Fruit fly (Drosophila melanogaster) whole organism, embryonic: ENCODE measurements around the gene yps.

Experiments used
- Abd-B ChIP-seq: fragments of 200-800 bp; sonication (Bioruptor generic); optimal IDR thresholded peaks from 2 replicates; lab custom pipeline; 2018; ENCODE audit warnings: missing biosample characterization, mild to moderate bottlenecking, missing genetic modification characterization, moderate library complexity
- CG10462 ChIP-seq: fragments of 200-800 bp; sonication (Bioruptor generic); optimal IDR thresholded peaks from 2 replicates; lab custom pipeline; 2016; ENCODE audit warnings: missing biosample characterization, missing genetic modification characterization
- CG10654 ChIP-seq: fragments of 200-800 bp; sonication (Bioruptor generic); optimal IDR thresholded peaks from 2 replicates; lab custom pipeline; 2016; ENCODE audit warnings: missing biosample characterization, missing genetic modification characterization
- CG12219 ChIP-seq: fragments of 200-800 bp; sonication (Bioruptor generic); optimal IDR thresholded peaks from 3 replicates; lab custom pipeline; 2018; ENCODE audit warnings: missing biosample characterization, mild to moderate bottlenecking, missing genetic modification characterization
- CG12236 ChIP-seq: fragments of 200-800 bp; sonication (Bioruptor generic); optimal IDR thresholded peaks from 2 replicates; lab custom pipeline; 2016; ENCODE audit warnings: missing biosample characterization, missing genetic modification characterization
- CG12744 ChIP-seq: fragments of 200-800 bp; sonication (Bioruptor generic); optimal IDR thresholded peaks from 2 replicates; lab custom pipeline; 2016; ENCODE audit warnings: missing biosample characterization, missing genetic modification characterization
- CG12769 ChIP-seq: fragments of 200-800 bp; sonication (Bioruptor generic); optimal IDR thresholded peaks from 2 replicates; lab custom pipeline; 2019; ENCODE audit warnings: missing biosample characterization, mild to moderate bottlenecking, missing genetic modification characterization, moderate library complexity
- CG13296 ChIP-seq: fragments of 200-800 bp; sonication (Bioruptor generic); optimal IDR thresholded peaks from 3 replicates; lab custom pipeline; 2018; ENCODE audit warnings: missing biosample characterization, mild to moderate bottlenecking, missing genetic modification characterization
- CG14050 ChIP-seq: fragments of 200-800 bp; sonication (Bioruptor generic); IDR thresholded peaks from 3 replicates; pipeline ENCODE4 v1.3.6; 2022; ENCODE audit warnings: missing biosample characterization, missing genetic modification characterization
- CG17359 ChIP-seq: fragments of 200-800 bp; sonication (Bioruptor generic); optimal IDR thresholded peaks from 3 replicates; lab custom pipeline; 2018; ENCODE audit warnings: missing biosample characterization, mild to moderate bottlenecking, missing genetic modification characterization, moderate library complexity
- CG2202 ChIP-seq: fragments of 200-800 bp; sonication (Bioruptor generic); optimal IDR thresholded peaks from 2 replicates; lab custom pipeline; 2018; ENCODE audit warnings: missing biosample characterization, mild to moderate bottlenecking, missing genetic modification characterization
- CG2678 ChIP-seq: fragments of 200-800 bp; sonication (Bioruptor generic); optimal IDR thresholded peaks from 3 replicates; lab custom pipeline; 2019; ENCODE audit warnings: missing biosample characterization, mild to moderate bottlenecking, missing genetic modification characterization, moderate library complexity
- CG33213 ChIP-seq: fragments of 200-800 bp; sonication (Bioruptor generic); optimal IDR thresholded peaks from 3 replicates; lab custom pipeline; 2016; ENCODE audit warnings: missing biosample characterization, missing genetic modification characterization
- CG34224 ChIP-seq: fragments of 200-800 bp; sonication (Bioruptor generic); IDR thresholded peaks from 3 replicates; pipeline ENCODE4 v1.3.6; 2022; ENCODE audit warnings: missing biosample characterization, missing genetic modification characterization; ENCODE audit not compliant: partially characterized antibody
- CG3995 ChIP-seq: fragments of 200-800 bp; sonication (Bioruptor generic); optimal IDR thresholded peaks from 3 replicates; lab custom pipeline; 2016; ENCODE audit warnings: missing biosample characterization, missing genetic modification characterization
- CG4424 ChIP-seq: fragments of 200-800 bp; sonication (Bioruptor generic); optimal IDR thresholded peaks from 3 replicates; lab custom pipeline; 2016; ENCODE audit warnings: missing biosample characterization, missing genetic modification characterization
- CG5953 ChIP-seq: fragments of 200-800 bp; sonication (Bioruptor generic); IDR thresholded peaks from 2 replicates; pipeline ENCODE4 v1.3.6; 2022; ENCODE audit warnings: missing biosample characterization, missing genetic modification characterization
- CG6175 ChIP-seq: fragments of 200-800 bp; sonication (Bioruptor generic); IDR thresholded peaks from 3 replicates; pipeline ENCODE4 v1.3.6; 2022; ENCODE audit warnings: missing biosample characterization, missing genetic modification characterization
- CG6854 ChIP-seq: fragments of 200-800 bp; sonication (Bioruptor generic); optimal IDR thresholded peaks from 3 replicates; lab custom pipeline; 2017; ENCODE audit warnings: missing biosample characterization, mild to moderate bottlenecking, missing genetic modification characterization
- CG7357 ChIP-seq: fragments of 200-800 bp; sonication (Bioruptor generic); IDR thresholded peaks from 3 replicates; pipeline ENCODE4 v1.3.6; 2022; ENCODE audit warnings: missing biosample characterization, missing genetic modification characterization
- CG9437 ChIP-seq: fragments of 200-800 bp; sonication (Bioruptor generic); optimal IDR thresholded peaks from 2 replicates; lab custom pipeline; 2018; ENCODE audit warnings: missing biosample characterization, mild to moderate bottlenecking, missing genetic modification characterization
- CG9727 ChIP-seq: fragments of 200-800 bp; sonication (Bioruptor generic); optimal IDR thresholded peaks from 3 replicates; lab custom pipeline; 2017; ENCODE audit warnings: missing biosample characterization, mild to moderate bottlenecking, missing genetic modification characterization
- Dad ChIP-seq: fragments of 200-800 bp; sonication (Bioruptor generic); optimal IDR thresholded peaks from 3 replicates; lab custom pipeline; 2016; ENCODE audit warnings: missing biosample characterization, missing genetic modification characterization
- Dfd ChIP-seq, 2 experiments: fragments of >200 bp; optimal IDR thresholded peaks; 2 replicates each; lab custom pipeline; 2017; ENCODE audit warnings: missing biosample characterization in 2 of 2, missing genetic modification characterization in 2 of 2
- ERR ChIP-seq: fragments of 200-800 bp; sonication (Bioruptor generic); optimal IDR thresholded peaks from 2 replicates; lab custom pipeline; 2016; ENCODE audit warnings: missing biosample characterization, missing genetic modification characterization
- Myb ChIP-seq: fragments of 200-800 bp; sonication (Bioruptor generic); optimal IDR thresholded peaks from 2 replicates; lab custom pipeline; 2016; ENCODE audit warnings: missing biosample characterization, missing genetic modification characterization
- Six4 ChIP-seq: fragments of 200-800 bp; sonication (Bioruptor generic); optimal IDR thresholded peaks from 2 replicates; lab custom pipeline; 2016; ENCODE audit warnings: missing biosample characterization, missing genetic modification characterization
- Sox100B ChIP-seq: fragments of 200-800 bp; sonication (Bioruptor generic); optimal IDR thresholded peaks from 3 replicates; lab custom pipeline; 2018; ENCODE audit warnings: missing biosample characterization, mild to moderate bottlenecking, missing genetic modification characterization
- Trl ChIP-seq, 3 experiments: fragments of >200 bp in 2 of 3; fragments of 200-800 bp in 1 of 3; sonication (Bioruptor generic) in 1 of 3; optimal IDR thresholded peaks; 2 replicates in 1 of 3; 3 replicates in 2 of 3; lab custom pipeline; 2016 to 2017; ENCODE audit warnings: missing biosample characterization in 1 of 3, missing genetic modification characterization in 1 of 3
- ara ChIP-seq: fragments of 200-800 bp; sonication (Bioruptor generic); IDR thresholded peaks from 2 replicates; pipeline ENCODE4 v1.3.6; 2022; ENCODE audit warnings: missing biosample characterization, missing genetic modification characterization
- bcd ChIP-seq: fragments of 200-800 bp; sonication (Bioruptor generic); optimal IDR thresholded peaks from 2 replicates; lab custom pipeline; 2017; ENCODE audit warnings: missing biosample characterization, mild to moderate bottlenecking, missing genetic modification characterization
- crol ChIP-seq: fragments of 200-800 bp; sonication (Bioruptor generic); IDR thresholded peaks from 2 replicates; pipeline ENCODE4 v1.3.6; 2022; ENCODE audit warnings: missing biosample characterization, missing genetic modification characterization
- dati ChIP-seq: fragments of 200-800 bp; sonication (Bioruptor generic); IDR thresholded peaks from 2 replicates; pipeline ENCODE4 v1.3.6; 2022; ENCODE audit warnings: missing biosample characterization, missing genetic modification characterization
- gcm2 ChIP-seq: fragments of 200-800 bp; sonication (Bioruptor generic); optimal IDR thresholded peaks from 2 replicates; lab custom pipeline; 2016; ENCODE audit warnings: missing biosample characterization, missing genetic modification characterization
- ham ChIP-seq: fragments of 200-800 bp; sonication (Bioruptor generic); IDR thresholded peaks from 2 replicates; pipeline ENCODE4 v1.3.6; 2022; ENCODE audit warnings: missing biosample characterization, missing genetic modification characterization
- jumu ChIP-seq: fragments of 200-800 bp; sonication (Bioruptor generic); optimal IDR thresholded peaks from 3 replicates; lab custom pipeline; 2016; ENCODE audit warnings: missing biosample characterization, missing genetic modification characterization
- lola ChIP-seq, 3 experiments: fragments of >200 bp in 2 of 3; fragments of 200-800 bp in 1 of 3; sonication (Bioruptor generic) in 1 of 3; optimal IDR thresholded peaks; 2 replicates each; lab custom pipeline; 2017 to 2019; ENCODE audit warnings: missing biosample characterization in 3 of 3, missing genetic modification characterization in 3 of 3, mild to moderate bottlenecking in 1 of 3, moderate library complexity in 1 of 3
- nom ChIP-seq: fragments of 200-800 bp; sonication (Bioruptor generic); optimal IDR thresholded peaks from 2 replicates; lab custom pipeline; 2017; ENCODE audit warnings: missing biosample characterization, missing genetic modification characterization, mild to moderate bottlenecking, moderate library complexity, missing genetic modification reagents
- pum ChIP-seq: fragments of 200-800 bp; sonication (Bioruptor generic); optimal IDR thresholded peaks from 2 replicates; lab custom pipeline; 2016; ENCODE audit warnings: missing biosample characterization, missing genetic modification characterization
- row ChIP-seq: fragments of 200-800 bp; sonication (Bioruptor generic); IDR thresholded peaks from 3 replicates; pipeline ENCODE4 v1.3.6; 2022; ENCODE audit warnings: missing biosample characterization, missing genetic modification characterization
- salm ChIP-seq: fragments of 200-800 bp; sonication (Bioruptor generic); optimal IDR thresholded peaks from 2 replicates; lab custom pipeline; 2018; ENCODE audit warnings: missing biosample characterization, mild to moderate bottlenecking, missing genetic modification characterization
- sd ChIP-seq: fragments of 200-800 bp; sonication (Bioruptor generic); optimal IDR thresholded peaks from 3 replicates; lab custom pipeline; 2018; ENCODE audit warnings: missing biosample characterization, mild to moderate bottlenecking, missing genetic modification characterization, moderate library complexity
- stc ChIP-seq: fragments of 200-800 bp; sonication (Bioruptor generic); IDR thresholded peaks from 2 replicates; pipeline ENCODE4 v1.3.6; 2022; ENCODE audit warnings: missing biosample characterization, missing genetic modification characterization
- stwl ChIP-seq: fragments of 200-800 bp; sonication (Bioruptor generic); optimal IDR thresholded peaks from 3 replicates; lab custom pipeline; 2018; ENCODE audit warnings: missing biosample characterization, mild to moderate bottlenecking, missing genetic modification characterization, moderate library complexity
- sug ChIP-seq: fragments of 200-800 bp; optimal IDR thresholded peaks from 2 replicates; lab custom pipeline; 2019; ENCODE audit warnings: missing biosample characterization, mild to moderate bottlenecking, missing genetic modification characterization, moderate library complexity
- vfl ChIP-seq: fragments of 200-800 bp; sonication (Bioruptor generic); optimal IDR thresholded peaks from 2 replicates; lab custom pipeline; 2016; ENCODE audit warnings: missing biosample characterization, missing genetic modification characterization
- wek ChIP-seq: fragments of 200-800 bp; sonication (Bioruptor generic); optimal IDR thresholded peaks from 3 replicates; lab custom pipeline; 2018; ENCODE audit warnings: missing biosample characterization, mild to moderate bottlenecking, missing genetic modification characterization, moderate library complexity
- zfh1 ChIP-seq: fragments of 200-800 bp; sonication (Bioruptor generic); IDR thresholded peaks from 3 replicates; pipeline ENCODE4 v1.3.6; 2022; ENCODE audit warnings: missing biosample characterization, missing genetic modification characterization
- zfh2 ChIP-seq: fragments of 200-800 bp; sonication (Bioruptor generic); optimal IDR thresholded peaks from 2 replicates; lab custom pipeline; 2016; ENCODE audit warnings: missing biosample characterization, missing genetic modification characterization

Gene yps

DNA sequence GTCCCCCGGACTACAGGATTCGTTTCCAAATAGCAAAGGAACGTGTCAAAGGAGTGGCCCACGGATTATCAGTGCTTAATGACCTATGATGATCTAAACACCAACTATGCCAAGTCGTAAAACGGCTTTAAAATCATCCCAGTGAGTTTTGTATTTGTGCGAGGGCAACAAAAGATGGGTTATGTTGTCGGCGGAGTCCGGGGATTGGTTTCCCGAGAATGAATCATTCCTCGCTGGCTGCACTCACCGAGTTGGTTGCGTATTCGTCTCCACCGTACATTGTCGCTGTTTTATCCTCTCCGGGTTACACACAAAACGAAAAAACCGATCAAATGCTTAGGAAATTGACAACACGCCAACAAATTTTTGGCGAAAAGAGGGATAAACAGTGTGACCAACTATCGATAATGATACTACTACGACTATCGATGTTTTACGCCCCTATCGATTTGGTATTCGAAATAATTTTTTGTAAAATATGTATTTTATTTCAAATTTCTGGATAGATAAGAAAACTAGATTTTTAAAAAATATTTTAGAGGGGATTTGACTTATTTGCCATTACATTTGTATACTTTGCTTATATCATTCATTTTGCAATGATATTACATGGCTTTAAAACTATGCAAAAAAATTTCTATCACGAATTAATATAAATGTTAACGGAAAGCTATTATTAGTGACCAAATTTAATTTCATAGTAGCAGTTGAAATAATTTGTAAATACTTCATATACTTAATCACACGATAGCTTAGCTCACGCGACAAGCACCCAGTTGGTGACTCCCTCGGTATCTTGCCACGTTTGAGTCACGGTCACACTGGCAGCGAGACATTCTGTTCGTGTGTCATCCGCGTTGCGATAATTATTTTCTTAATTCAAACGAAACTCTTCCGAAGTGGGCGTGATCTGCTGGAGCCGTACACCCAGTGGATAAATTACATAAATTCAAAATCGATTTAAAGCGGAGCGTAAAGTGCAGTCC is 21.1 kb upstream of the yps start, which contains the start of the genes eIF3l and Nrx-IV:
TSS of gene eIF3l (minus strand) at position 389 of the 986 bp plus-strand sequence.
TSS of gene Nrx-IV (plus strand) at position 811 of the 986 bp plus-strand sequence.
- TF ChIP-seq row (GFP tag; lab: Robert Waterston, UW) = peak; percentile 57; the same call in 2 of the 3 replicates
- no peak for TF ChIP-seq CG12236
- TF ChIP-seq CG2678 (tag; lab: Kevin White, UChicago) = no peak
- TF ChIP-seq zfh2 (GFP tag; lab: Kevin White, UChicago) = no peak
- no peak for TF ChIP-seq Myb (GFP tag; lab: Kevin White, UChicago)
- TF ChIP-seq zfh1 (GFP tag; lab: Robert Waterston, UW) = 0 out of 3 replicates have a peak, but pooled peaks have one; percentile 13
- no peak for TF ChIP-seq CG12219 (GFP tag; lab: Kevin White, UChicago)
- TF ChIP-seq lola (GFP tag; optimal IDR thresholded peaks at IDR 0.05; lab: Kevin White, UChicago) = no peak
- no peak for TF ChIP-seq sug (tag; lab: Kevin White, UChicago)
- no peak for TF ChIP-seq bcd (GFP tag; lab: Kevin White, UChicago)
- peak; percentile 30 for TF ChIP-seq CG9437 (GFP tag; lab: Kevin White, UChicago)
- TF ChIP-seq CG7357 (GFP tag; lab: Robert Waterston, UW) = no peak
- no peak for TF ChIP-seq stc (GFP tag; lab: Robert Waterston, UW)
- TF ChIP-seq dati (GFP tag; lab: Robert Waterston, UW) = no peak
- no peak for TF ChIP-seq CG6854 (GFP tag; lab: Kevin White, UChicago)
- TF ChIP-seq pum (GFP tag; lab: Kevin White, UChicago) = no peak
- no peak for TF ChIP-seq CG4424 (GFP tag; lab: Kevin White, UChicago)
- TF ChIP-seq CG13296 (GFP tag; lab: Kevin White, UChicago) = no peak
- TF ChIP-seq CG10462 = no peak
- TF ChIP-seq stwl (tag; lab: Kevin White, UChicago) = peak; percentile 35
- TF ChIP-seq ERR (GFP tag; lab: Kevin White, UChicago) = no peak
- no peak for TF ChIP-seq Sox100B (GFP tag; lab: Kevin White, UChicago)
- TF ChIP-seq CG33213 (GFP tag; lab: Kevin White, UChicago) = peak; percentile 18
- no peak for TF ChIP-seq sd (tag; lab: Kevin White, UChicago)
- no peak for TF ChIP-seq CG12744 (GFP tag; lab: Kevin White, UChicago)
- no peak for TF ChIP-seq Six4 (GFP tag; lab: Kevin White, UChicago)
- no peak for TF ChIP-seq CG2202 (tag; lab: Kevin White, UChicago)
- no peak for TF ChIP-seq Trl (optimal IDR thresholded peaks at IDR 0.05; lab: Kevin White, UChicago)
- TF ChIP-seq Trl (GFP tag; optimal IDR thresholded peaks at IDR 0.05; lab: Kevin White, UChicago) = no peak
- TF ChIP-seq CG17359 = no peak
- TF ChIP-seq CG34224 = peak; percentile 41; the same call in 2 of the 3 replicates
- no peak for TF ChIP-seq CG6175 (GFP tag; lab: Robert Waterston, UW)
- no peak for TF ChIP-seq crol (GFP tag; lab: Robert Waterston, UW)
- no peak for TF ChIP-seq CG10654 (GFP tag; lab: Kevin White, UChicago)
- TF ChIP-seq CG9727 (GFP tag; lab: Kevin White, UChicago) = no peak
- TF ChIP-seq CG14050 (GFP tag; lab: Robert Waterston, UW) = no peak
- no peak for TF ChIP-seq ara
- TF ChIP-seq nom = no peak
- TF ChIP-seq CG3995 (GFP tag; lab: Kevin White, UChicago) = peak; percentile 69
- TF ChIP-seq Abd-B (GFP tag; lab: Kevin White, UChicago) = no peak
- no peak for TF ChIP-seq salm (tag; lab: Kevin White, UChicago)
- TF ChIP-seq Dad (GFP tag; lab: Kevin White, UChicago) = no peak
- TF ChIP-seq CG5953 (GFP tag; lab: Robert Waterston, UW) = no peak
- TF ChIP-seq jumu = no peak
- TF ChIP-seq CG12769 (tag; lab: Kevin White, UChicago) = peak; percentile 12
- no peak for TF ChIP-seq ham
- no peak for TF ChIP-seq vfl (GFP tag; lab: Kevin White, UChicago)
- TF ChIP-seq wek = no peak
- TF ChIP-seq gcm2 = no peak
- no peak for TF ChIP-seq Dfd (GFP tag; optimal IDR thresholded peaks at IDR 0.05; lab: Kevin White, UChicago)
